Fruit fly (Drosophila melanogaster) whole organism, embryonic: ENCODE results near the gene Pep.

Experiments used
- BEAF-32 ChIP-seq: fragments of 200-800 bp; sonication (Bioruptor generic); optimal IDR thresholded peaks from 3 replicates; lab custom pipeline; 2017; ENCODE audit warnings: missing biosample characterization, missing genetic modification characterization, mild to moderate bottlenecking, moderate library complexity, missing genetic modification reagents
- Bgb ChIP-seq: fragments of 200-800 bp; sonication (Bioruptor generic); IDR thresholded peaks from 2 replicates; pipeline ENCODE4 v1.3.6; 2022; ENCODE audit warnings: missing biosample characterization, missing genetic modification characterization; ENCODE audit not compliant: partially characterized antibody
- CG10431 ChIP-seq: fragments of 200-800 bp; sonication (Bioruptor generic); optimal IDR thresholded peaks from 3 replicates; lab custom pipeline; 2018; ENCODE audit warnings: missing biosample characterization, mild to moderate bottlenecking, missing genetic modification characterization
- CG10654 ChIP-seq: fragments of 200-800 bp; sonication (Bioruptor generic); optimal IDR thresholded peaks from 2 replicates; lab custom pipeline; 2016; ENCODE audit warnings: missing biosample characterization, missing genetic modification characterization
- CG1647 ChIP-seq: fragments of 200-800 bp; sonication (Bioruptor generic); optimal IDR thresholded peaks from 3 replicates; lab custom pipeline; 2016; ENCODE audit warnings: missing biosample characterization, missing genetic modification characterization
- CG1832 ChIP-seq: fragments of 200-800 bp; sonication (Bioruptor generic); optimal IDR thresholded peaks from 2 replicates; lab custom pipeline; 2017; ENCODE audit warnings: missing biosample characterization, mild to moderate bottlenecking, missing genetic modification characterization, inconsistent platforms
- CG2202 ChIP-seq: fragments of 200-800 bp; sonication (Bioruptor generic); optimal IDR thresholded peaks from 2 replicates; lab custom pipeline; 2018; ENCODE audit warnings: missing biosample characterization, mild to moderate bottlenecking, missing genetic modification characterization
- CG2678 ChIP-seq: fragments of 200-800 bp; sonication (Bioruptor generic); optimal IDR thresholded peaks from 3 replicates; lab custom pipeline; 2019; ENCODE audit warnings: missing biosample characterization, mild to moderate bottlenecking, missing genetic modification characterization, moderate library complexity
- CG4328 ChIP-seq: fragments of 200-800 bp; sonication (Bioruptor generic); optimal IDR thresholded peaks from 3 replicates; lab custom pipeline; 2017; ENCODE audit warnings: missing biosample characterization, missing genetic modification reagents, missing genetic modification characterization
- CG7556 ChIP-seq: fragments of 200-800 bp; sonication (Bioruptor generic); optimal IDR thresholded peaks from 2 replicates; lab custom pipeline; 2017; ENCODE audit warnings: missing biosample characterization, mild to moderate bottlenecking, missing genetic modification characterization
- CG9609 ChIP-seq: fragments of 200-800 bp; sonication (Bioruptor generic); optimal IDR thresholded peaks from 3 replicates; lab custom pipeline; 2016; ENCODE audit warnings: missing biosample characterization, missing genetic modification characterization
- CG9727 ChIP-seq: fragments of 200-800 bp; sonication (Bioruptor generic); optimal IDR thresholded peaks from 3 replicates; lab custom pipeline; 2017; ENCODE audit warnings: missing biosample characterization, mild to moderate bottlenecking, missing genetic modification characterization
- CG9797 ChIP-seq: fragments of 200-800 bp; sonication (Bioruptor generic); optimal IDR thresholded peaks from 3 replicates; lab custom pipeline; 2018; ENCODE audit warnings: missing biosample characterization, mild to moderate bottlenecking, missing genetic modification characterization
- D19A ChIP-seq: fragments of 200-800 bp; optimal IDR thresholded peaks from 3 replicates; lab custom pipeline; 2019; ENCODE audit warnings: missing biosample characterization, mild to moderate bottlenecking, missing genetic modification characterization, moderate library complexity
- Doc2 ChIP-seq: fragments of 200-800 bp; sonication (Bioruptor generic); IDR thresholded peaks from 2 replicates; pipeline ENCODE4 v1.3.6; 2022; ENCODE audit warnings: missing biosample characterization, missing genetic modification characterization
- Hsf ChIP-seq: fragments of 200-800 bp; sonication (Bioruptor generic); optimal IDR thresholded peaks from 3 replicates; lab custom pipeline; 2016; ENCODE audit warnings: missing biosample characterization, missing genetic modification characterization
- Max ChIP-seq: fragments of 200-800 bp; sonication (Bioruptor generic); optimal IDR thresholded peaks from 2 replicates; lab custom pipeline; 2016; ENCODE audit warnings: missing biosample characterization, mild to moderate bottlenecking, missing genetic modification characterization
- Neu2 ChIP-seq: fragments of 200-800 bp; sonication (Bioruptor generic); optimal IDR thresholded peaks from 3 replicates; lab custom pipeline; 2016; ENCODE audit warnings: missing biosample characterization, missing genetic modification characterization, borderline replicate concordance
- Sox102F ChIP-seq: fragments of 200-800 bp; sonication (Bioruptor generic); optimal IDR thresholded peaks from 2 replicates; lab custom pipeline; 2018; ENCODE audit warnings: missing biosample characterization, mild to moderate bottlenecking, missing genetic modification characterization, moderate library complexity
- Sry-β ChIP-seq: fragments of 200-800 bp; sonication (Bioruptor generic); optimal IDR thresholded peaks from 2 replicates; lab custom pipeline; 2018; ENCODE audit warnings: missing biosample characterization, mild to moderate bottlenecking, missing genetic modification characterization, moderate library complexity
- Usf ChIP-seq: fragments of 200-800 bp; sonication (Bioruptor generic); optimal IDR thresholded peaks from 2 replicates; lab custom pipeline; 2017; ENCODE audit warnings: missing genotype, missing biosample characterization, missing genetic modification characterization
- amos ChIP-seq: fragments of 200-800 bp; sonication (Bioruptor generic); IDR thresholded peaks from 2 replicates; pipeline ENCODE4 v1.3.6; 2022; ENCODE audit warnings: missing biosample characterization, missing genetic modification characterization; ENCODE audit not compliant: partially characterized antibody
- aop ChIP-seq: fragments of 200-800 bp; sonication (Bioruptor generic); IDR thresholded peaks from 2 replicates; pipeline ENCODE4 v1.3.6; 2022; ENCODE audit warnings: missing biosample characterization, missing genetic modification characterization
- ash1 ChIP-seq: fragments of 200-800 bp; sonication (Bioruptor generic); optimal IDR thresholded peaks from 2 replicates; lab custom pipeline; 2018; ENCODE audit warnings: missing biosample characterization, mild to moderate bottlenecking, missing genetic modification characterization
- cas ChIP-seq: fragments of 200-800 bp; sonication (Bioruptor generic); IDR thresholded peaks from 2 replicates; pipeline ENCODE4 v1.3.6; 2022; ENCODE audit warnings: missing biosample characterization, missing genetic modification characterization
- caup ChIP-seq: fragments of 200-800 bp; sonication (Bioruptor generic); optimal IDR thresholded peaks from 3 replicates; lab custom pipeline; 2017; ENCODE audit warnings: missing biosample characterization, mild to moderate bottlenecking, missing genetic modification characterization, moderate library complexity; ENCODE audit not compliant: severe bottlenecking
- chn ChIP-seq: fragments of 200-800 bp; sonication (Bioruptor generic); optimal IDR thresholded peaks from 2 replicates; lab custom pipeline; 2016; ENCODE audit warnings: missing biosample characterization, missing genetic modification characterization
- crol ChIP-seq: fragments of 200-800 bp; sonication (Bioruptor generic); IDR thresholded peaks from 2 replicates; pipeline ENCODE4 v1.3.6; 2022; ENCODE audit warnings: missing biosample characterization, missing genetic modification characterization
- dpn ChIP-seq, 2 experiments: fragments of 200-800 bp; sonication (Bioruptor generic); optimal IDR thresholded peaks; 3 replicates each; lab custom pipeline; 2016; ENCODE audit warnings: missing biosample characterization in 2 of 2, missing genetic modification characterization in 2 of 2
- dysf ChIP-seq: fragments of 200-800 bp; sonication (Bioruptor generic); IDR thresholded peaks from 3 replicates; pipeline ENCODE4 v1.3.6; 2022; ENCODE audit warnings: missing biosample characterization, missing genetic modification characterization
- ems ChIP-seq: fragments of 200-800 bp; sonication (Bioruptor generic); optimal IDR thresholded peaks from 3 replicates; lab custom pipeline; 2016; ENCODE audit warnings: missing biosample characterization, missing genetic modification characterization
- esg ChIP-seq: fragments of 200-800 bp; sonication (Bioruptor generic); conservative IDR thresholded peaks from 2 replicates; pipeline ENCODE4 v1.3.6; 2022; ENCODE audit warnings: missing biosample characterization, missing genetic modification characterization
- fd102C ChIP-seq: fragments of 200-800 bp; sonication (Bioruptor generic); optimal IDR thresholded peaks from 2 replicates; lab custom pipeline; 2018; ENCODE audit warnings: missing biosample characterization, mild to moderate bottlenecking, missing genetic modification characterization, moderate library complexity
- fd64A ChIP-seq: fragments of 200-800 bp; sonication (Bioruptor generic); optimal IDR thresholded peaks from 3 replicates; lab custom pipeline; 2018; ENCODE audit warnings: missing biosample characterization, mild to moderate bottlenecking, missing genetic modification characterization
- fu2 ChIP-seq: fragments of 200-800 bp; sonication (Bioruptor generic); optimal IDR thresholded peaks from 2 replicates; lab custom pipeline; 2016; ENCODE audit warnings: missing biosample characterization, missing genetic modification characterization
- gfzf ChIP-seq: fragments of 200-800 bp; sonication (Bioruptor generic); optimal IDR thresholded peaks from 2 replicates; lab custom pipeline; 2016; ENCODE audit warnings: missing biosample characterization, mild to moderate bottlenecking, missing genetic modification characterization, moderate library complexity
- gt ChIP-seq: fragments of 200-800 bp; sonication (Bioruptor generic); IDR thresholded peaks from 2 replicates; pipeline ENCODE4 v1.3.6; 2022; ENCODE audit warnings: missing biosample characterization, missing genetic modification characterization
- insv ChIP-seq, 2 experiments: fragments of 200-800 bp; sonication (Bioruptor generic); optimal IDR thresholded peaks; 3 replicates each; lab custom pipeline; 2016 to 2018; ENCODE audit warnings: missing biosample characterization in 2 of 2, missing genetic modification characterization in 2 of 2
- knrl ChIP-seq: fragments of 200-800 bp; sonication (Bioruptor generic); IDR thresholded peaks from 3 replicates; pipeline ENCODE4 v1.3.6; 2022; ENCODE audit warnings: missing biosample characterization, missing genetic modification characterization; ENCODE audit not compliant: partially characterized antibody
- lov ChIP-seq, 2 experiments: fragments of 200-800 bp in 1 of 2; fragments of >200 bp in 1 of 2; sonication (Bioruptor generic) in 1 of 2; IDR thresholded peaks in 1 of 2; optimal IDR thresholded peaks in 1 of 2; 2 replicates in 1 of 2; 3 replicates in 1 of 2; pipeline versions ENCODE4 v1.3.6 to Lab custom; 2017 to 2022; ENCODE audit warnings: missing biosample characterization in 1 of 2, missing genetic modification characterization in 1 of 2
- mam ChIP-seq: fragments of 200-800 bp; sonication (Bioruptor generic); optimal IDR thresholded peaks from 3 replicates; lab custom pipeline; 2016; ENCODE audit warnings: missing biosample characterization, missing genetic modification characterization
- nmo ChIP-seq: fragments of 200-800 bp; sonication (Bioruptor generic); optimal IDR thresholded peaks from 2 replicates; lab custom pipeline; 2018; ENCODE audit warnings: missing biosample characterization, mild to moderate bottlenecking, missing genetic modification characterization, moderate library complexity
- oc ChIP-seq: fragments of 200-800 bp; sonication (Bioruptor generic); optimal IDR thresholded peaks from 2 replicates; lab custom pipeline; 2018; ENCODE audit warnings: missing biosample characterization, mild to moderate bottlenecking, missing genetic modification characterization, moderate library complexity
- phol ChIP-seq: fragments of 200-800 bp; sonication (Bioruptor generic); optimal IDR thresholded peaks from 3 replicates; lab custom pipeline; 2018; ENCODE audit warnings: missing biosample characterization, mild to moderate bottlenecking, missing genetic modification characterization, moderate library complexity
- sna ChIP-seq: fragments of 200-800 bp; sonication (Bioruptor generic); IDR thresholded peaks from 2 replicates; pipeline ENCODE4 v1.3.6; 2022; ENCODE audit warnings: missing biosample characterization, missing genetic modification characterization; ENCODE audit not compliant: partially characterized antibody
- tll ChIP-seq, 2 experiments: fragments of 200-800 bp in 1 of 2; fragments of >200 bp in 1 of 2; sonication (Bioruptor generic) in 1 of 2; optimal IDR thresholded peaks; 2 replicates each; lab custom pipeline; 2017 to 2019; ENCODE audit warnings: missing biosample characterization in 2 of 2, missing genetic modification characterization in 2 of 2, mild to moderate bottlenecking in 1 of 2, moderate library complexity in 1 of 2
- wdn ChIP-seq: fragments of 200-800 bp; sonication (Bioruptor generic); IDR thresholded peaks from 2 replicates; pipeline ENCODE4 v1.3.6; 2022; ENCODE audit warnings: missing biosample characterization, missing genetic modification characterization
- yki ChIP-seq: fragments of >200 bp; optimal IDR thresholded peaks from 3 replicates; lab custom pipeline; 2018

The Pep gene

DNA sequence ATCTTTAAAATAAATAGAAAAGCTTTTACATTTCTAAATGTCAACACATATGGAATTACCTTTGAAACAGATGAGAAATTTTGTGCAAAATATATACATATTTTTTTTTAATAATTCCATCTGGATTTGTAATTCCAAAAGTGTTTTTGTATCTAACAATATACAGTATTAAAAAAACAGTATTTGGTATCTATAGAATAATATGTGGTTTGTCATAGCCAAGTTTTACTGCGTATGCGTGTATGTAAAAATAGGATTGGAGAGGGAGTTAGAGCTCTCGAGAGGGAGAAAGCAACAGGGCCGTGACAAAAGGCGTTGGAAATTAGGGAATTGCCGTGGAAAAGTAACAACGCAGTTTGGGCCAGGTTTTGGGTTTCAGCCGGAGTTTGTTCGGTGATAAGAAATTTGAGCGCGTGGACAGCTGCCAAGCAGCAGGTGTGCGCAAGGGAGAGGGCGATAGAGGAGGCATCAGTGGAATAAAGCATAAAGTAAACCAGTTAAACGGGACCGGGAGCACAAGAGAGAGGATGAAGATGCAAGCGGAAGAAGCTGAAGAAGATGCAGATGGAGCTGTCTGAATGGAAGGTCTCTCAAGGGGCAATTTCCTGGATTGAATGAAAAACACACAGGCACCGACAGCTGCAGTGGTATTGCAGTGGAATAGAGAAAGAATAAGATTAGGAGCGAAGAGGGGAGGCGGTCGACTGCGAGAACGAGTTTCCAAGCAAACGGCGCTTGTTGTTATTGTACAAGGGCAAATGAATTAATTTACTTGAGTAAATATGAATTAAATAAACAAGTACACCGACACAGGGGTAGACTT lies 8.3 kb upstream of the Pep start (continued):
- peak; percentile 64 for TF ChIP-seq mam (GFP tag; lab: Kevin White, UChicago)
- TF ChIP-seq chn (GFP tag; lab: Kevin White, UChicago) = peak; percentile 32
- no peak for TF ChIP-seq knrl (GFP tag; lab: Robert Waterston, UW)
- peak; percentile 47; the same call in 1 of the 2 replicates for TF ChIP-seq cas
- no peak for TF ChIP-seq oc
- no peak for TF ChIP-seq lov (optimal IDR thresholded peaks at IDR 0.05; lab: Kevin White, UChicago)
- peak; percentile 86 for TF ChIP-seq lov (GFP tag; IDR thresholded peaks at IDR 0.05; lab: Robert Waterston, UW)
- no peak for TF ChIP-seq esg (GFP tag; lab: Robert Waterston, UW)
- no peak for TF ChIP-seq Doc2 (GFP tag; lab: Robert Waterston, UW)
- no peak for TF ChIP-seq aop (GFP tag; lab: Robert Waterston, UW)
- TF ChIP-seq Bgb (GFP tag; lab: Robert Waterston, UW) = peak; percentile 16; the same call in 1 of the 2 replicates
- no peak for TF ChIP-seq fu2
- TF ChIP-seq dysf (GFP tag; lab: Robert Waterston, UW) = peak; percentile 49; the same call in 1 of the 3 replicates
- peak; percentile 41 for TF ChIP-seq CG2202
- TF ChIP-seq fd64A (GFP tag; lab: Kevin White, UChicago) = peak; percentile 72
- TF ChIP-seq sna (GFP tag; lab: Robert Waterston, UW) = no peak
- no peak for TF ChIP-seq tll (GFP tag; optimal IDR thresholded peaks at IDR 0.05; lab: Kevin White, UChicago)
- TF ChIP-seq CG2678 (tag; lab: Kevin White, UChicago) = peak; percentile 34
- no peak for TF ChIP-seq wdn (GFP tag; lab: Robert Waterston, UW)
- TF ChIP-seq Sry-β (GFP tag; lab: Kevin White, UChicago) = peak; percentile 5
- TF ChIP-seq gfzf (GFP tag; lab: Kevin White, UChicago) = no peak
- TF ChIP-seq phol (tag; lab: Kevin White, UChicago) = peak; percentile 29
- no peak for TF ChIP-seq BEAF-32 (GFP tag; lab: Kevin White, UChicago)
- peak; percentile 32 for TF ChIP-seq CG1647 (GFP tag; lab: Kevin White, UChicago)
- no peak for TF ChIP-seq fd102C
- TF ChIP-seq dpn (GFP tag; optimal IDR thresholded peaks at IDR 0.05; lab: Kevin White, UChicago) = no peak
- TF ChIP-seq Hsf (GFP tag; lab: Kevin White, UChicago) = no peak
- no peak for TF ChIP-seq D19A (tag; lab: Kevin White, UChicago)
- peak; percentile 26 for TF ChIP-seq CG4328 (GFP tag; lab: Kevin White, UChicago)
- no peak for TF ChIP-seq insv (GFP tag; optimal IDR thresholded peaks at IDR 0.05; lab: Kevin White, UChicago)
- TF ChIP-seq yki (lab: Kevin White, UChicago) = no peak
- TF ChIP-seq amos (GFP tag; lab: Robert Waterston, UW) = no peak
- TF ChIP-seq CG9797 = no peak
- peak; percentile 60 for TF ChIP-seq Sox102F (GFP tag; lab: Kevin White, UChicago)
- TF ChIP-seq ash1 (GFP tag; lab: Kevin White, UChicago) = peak; percentile 30
- TF ChIP-seq nmo (GFP tag; lab: Kevin White, UChicago) = no peak
- TF ChIP-seq gt = no peak
- TF ChIP-seq CG10431 (GFP tag; lab: Kevin White, UChicago) = no peak
- TF ChIP-seq CG7556 (GFP tag; lab: Kevin White, UChicago) = no peak
- TF ChIP-seq CG1832 = peak; percentile 73
- TF ChIP-seq Neu2 (GFP tag; lab: Kevin White, UChicago) = no peak
- peak; percentile 71 for TF ChIP-seq caup
- no peak for TF ChIP-seq ems (GFP tag; lab: Kevin White, UChicago)
- peak; percentile 70 for TF ChIP-seq CG10654 (GFP tag; lab: Kevin White, UChicago)
- peak; percentile 76 for TF ChIP-seq CG9727 (GFP tag; lab: Kevin White, UChicago)
- TF ChIP-seq Usf = no peak
- peak; percentile 74 for TF ChIP-seq Max (GFP tag; lab: Kevin White, UChicago)
- TF ChIP-seq crol (GFP tag; lab: Robert Waterston, UW) = peak; percentile 85
- TF ChIP-seq CG9609 = no peak
